Fruit fly (Drosophila melanogaster): ENCODE measurements around the gene pkaap.
A peak's percentile ranks its signal among the peaks of the same experiment; 100 is the strongest.

The pkaap gene

dm6 chr2L:16278842-16279241, 9.2 kb upstream of the pkaap start:
- TF ChIP-seq CG4496 (GFP tag; IDR thresholded peaks at IDR 0.05) (0 out of 3 replicates have a peak, but pooled peaks have one; percentile 39), CG13204 (GFP tag; optimal IDR thresholded peaks at IDR 0.05) (peak; percentile 80), Pif1B (GFP tag; optimal IDR thresholded peaks at IDR 0.05) (no peak), rn (GFP tag; IDR thresholded peaks at IDR 0.05) (no peak), CG34367 (tag; optimal IDR thresholded peaks at IDR 0.05) (no peak), CG14655 (GFP tag; optimal IDR thresholded peaks at IDR 0.05) (no peak), gl (tag; optimal IDR thresholded peaks at IDR 0.05) (no peak)

- TF ChIP-seq CG4496 (GFP tag; IDR thresholded peaks at IDR 0.05): peak; percentile 88
- peak; percentile 89 for TF ChIP-seq CG17806 (tag; optimal IDR thresholded peaks at IDR 0.05)
- peak; percentile 86 for TF ChIP-seq CG32121 (GFP tag; IDR thresholded peaks at IDR 0.05)
- TF ChIP-seq Snoo (tag; optimal IDR thresholded peaks at IDR 0.05): peak; percentile 67
- peak; percentile 92 for TF ChIP-seq CG9948 (tag; optimal IDR thresholded peaks at IDR 0.05)
- peak; percentile 86 for TF ChIP-seq CG15710 (tag; optimal IDR thresholded peaks at IDR 0.05)
- TF ChIP-seq Pif1A (GFP tag; optimal IDR thresholded peaks at IDR 0.05): peak; percentile 88
- TF ChIP-seq CG34367 (tag; optimal IDR thresholded peaks at IDR 0.05): peak; percentile 85
- peak; percentile 73 for TF ChIP-seq Ets98B (GFP tag; IDR thresholded peaks at IDR 0.05)
- TF ChIP-seq CG13204 (GFP tag; optimal IDR thresholded peaks at IDR 0.05): peak; percentile 41
- peak; percentile 70; the same call in 1 of the 2 replicates for TF ChIP-seq CG10348 (GFP tag; IDR thresholded peaks at IDR 0.05)
- TF ChIP-seq rn (GFP tag; IDR thresholded peaks at IDR 0.05): peak; percentile 62
- no peak for TF ChIP-seq EcR (GFP tag; optimal IDR thresholded peaks at IDR 0.05)
- peak; percentile 86 for TF ChIP-seq CG8159 (tag; optimal IDR thresholded peaks at IDR 0.05)
- TF ChIP-seq Pif1B (GFP tag; optimal IDR thresholded peaks at IDR 0.05): peak; percentile 80
- TF ChIP-seq fd96Ca (GFP tag; IDR thresholded peaks at IDR 0.05): peak; percentile 40; the same call in 1 of the 3 replicates
- peak; percentile 57 for TF ChIP-seq gl (tag; optimal IDR thresholded peaks at IDR 0.05)
- TF ChIP-seq D1 (tag; optimal IDR thresholded peaks at IDR 0.05): peak; percentile 92
- TF ChIP-seq CG12605 (GFP tag; IDR thresholded peaks at IDR 0.05): peak; percentile 67
- TF ChIP-seq CG14655 (GFP tag; optimal IDR thresholded peaks at IDR 0.05): peak; percentile 95
- peak; percentile 94 for TF ChIP-seq CG8301 (tag; optimal IDR thresholded peaks at IDR 0.05)
Measured at dm6 chr2L:16279774-16280252, 8.3 kb upstream of the pkaap start.

dm6 chr2L:16281419-16282076, 6.5 kb upstream of the pkaap start:
- TF ChIP-seq CG9948 (tag; optimal IDR thresholded peaks at IDR 0.05) (peak; percentile 61), EcR (GFP tag; optimal IDR thresholded peaks at IDR 0.05) (no peak), Pif1A (GFP tag; optimal IDR thresholded peaks at IDR 0.05) (no peak), CG32121 (GFP tag; IDR thresholded peaks at IDR 0.05) (no peak), Snoo (tag; optimal IDR thresholded peaks at IDR 0.05) (no peak), rn (GFP tag; IDR thresholded peaks at IDR 0.05) (no peak), CG17806 (tag; optimal IDR thresholded peaks at IDR 0.05) (peak; percentile 50), Pif1B (GFP tag; optimal IDR thresholded peaks at IDR 0.05) (peak; percentile 4), Ets98B (GFP tag; IDR thresholded peaks at IDR 0.05) (peak; percentile 22; the same call in 1 of the 2 replicates), CG4496 (GFP tag; IDR thresholded peaks at IDR 0.05) (peak; percentile 60; the same call in 2 of the 3 replicates), CG13204 (GFP tag; optimal IDR thresholded peaks at IDR 0.05) (no peak), CG15710 (tag; optimal IDR thresholded peaks at IDR 0.05) (peak; percentile 12), CG14655 (GFP tag; optimal IDR thresholded peaks at IDR 0.05) (peak; percentile 81), CG8301 (tag; optimal IDR thresholded peaks at IDR 0.05) (peak; percentile 74), D1 (tag; optimal IDR thresholded peaks at IDR 0.05) (no peak), CG34367 (tag; optimal IDR thresholded peaks at IDR 0.05) (peak; percentile 28), CG8159 (tag; optimal IDR thresholded peaks at IDR 0.05) (peak; percentile 54)

DNA sequence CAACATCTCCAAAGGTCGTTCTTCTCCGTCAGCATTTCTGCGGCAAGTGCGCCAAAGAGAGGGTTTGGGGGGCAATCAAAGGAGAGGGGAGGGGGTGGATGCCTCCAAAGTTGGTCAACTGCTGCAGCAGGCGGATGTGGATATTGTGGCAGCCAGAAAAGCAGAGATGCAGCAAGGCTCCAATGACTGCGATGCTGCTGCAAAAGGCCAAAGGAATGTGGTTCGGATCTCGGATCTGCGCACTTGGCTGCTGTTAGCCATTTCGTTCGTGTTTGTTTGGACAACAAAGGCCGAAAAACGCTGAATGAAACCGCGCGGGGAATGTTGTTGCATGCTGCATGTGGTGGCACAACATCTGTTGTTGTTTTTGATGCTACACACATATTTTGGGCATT, 6.0 kb upstream of the pkaap start:
- TF ChIP-seq Pif1B (GFP tag; optimal IDR thresholded peaks at IDR 0.05) (no peak), EcR (GFP tag; optimal IDR thresholded peaks at IDR 0.05) (peak; percentile 11), Ets98B (GFP tag; IDR thresholded peaks at IDR 0.05) (0 out of 2 replicates have a peak, but pooled peaks have one; percentile 2), CG17806 (tag; optimal IDR thresholded peaks at IDR 0.05) (no peak), CG4496 (GFP tag; IDR thresholded peaks at IDR 0.05) (0 out of 3 replicates have a peak, but pooled peaks have one; percentile 20), fd96Ca (GFP tag; IDR thresholded peaks at IDR 0.05) (0 out of 3 replicates have a peak, but pooled peaks have one; percentile 30)

DNA sequence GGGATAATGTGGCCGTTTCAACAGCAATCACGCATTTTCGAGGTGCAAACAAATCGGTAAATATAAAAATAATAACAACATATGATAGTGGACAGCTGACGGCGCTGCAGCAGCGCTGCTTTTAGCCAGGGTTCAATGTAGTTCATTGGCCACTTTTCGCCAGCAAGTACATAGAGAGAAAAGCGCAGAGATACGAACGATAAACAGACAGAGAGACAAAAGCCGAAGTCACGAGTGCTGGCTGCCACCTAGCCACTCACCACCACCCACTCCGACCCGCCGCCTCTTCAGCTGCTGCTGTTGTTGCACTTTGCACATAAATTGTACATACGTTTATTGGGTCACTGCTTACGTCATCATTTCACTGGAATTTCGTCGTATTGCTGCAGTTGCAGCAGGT, 5.2 kb upstream of the pkaap start:
- TF ChIP-seq fd96Ca (GFP tag; IDR thresholded peaks at IDR 0.05): peak; percentile 50; the same call in 1 of the 3 replicates
- TF ChIP-seq EcR (GFP tag; optimal IDR thresholded peaks at IDR 0.05): peak; percentile 79
- TF ChIP-seq CG32121 (GFP tag; IDR thresholded peaks at IDR 0.05): peak; percentile 36; the same call in 1 of the 2 replicates
- TF ChIP-seq rn (GFP tag; IDR thresholded peaks at IDR 0.05): no peak
- TF ChIP-seq Ets98B (GFP tag; IDR thresholded peaks at IDR 0.05): no peak
- TF ChIP-seq CG12605 (GFP tag; IDR thresholded peaks at IDR 0.05): 0 out of 2 replicates have a peak, but pooled peaks have one; percentile 22

Measured in whole organism, pupa.